Worm (Caenorhabditis elegans) whole organism, midembryonic: Measurements from ENCODE around the gene cyp-29A2.

Experiments
- cog-1 ChIP-seq: sonication (generic microtip); optimal IDR thresholded peaks from 2 replicates; lab custom pipeline; 2016; ENCODE audit warnings: missing genetic modification characterization, missing compliant biosample characterization
- flt-1 ChIP-seq: fragments of 200-800 bp; sonication (Bioruptor generic); IDR thresholded peaks from 2 replicates; pipeline ENCODE4 v1.3.6; 2022; ENCODE audit warnings: missing genetic modification characterization, missing compliant biosample characterization
- klf-2 ChIP-seq: fragments of 200-800 bp; sonication (Bioruptor generic); conservative IDR thresholded peaks from 2 replicates; pipeline ENCODE4 v1.3.6; 2022; ENCODE audit warnings: missing genetic modification reagents, missing genetic modification characterization, missing compliant biosample characterization
- med-1 ChIP-seq: sonication (generic microtip); optimal IDR thresholded peaks from 2 replicates; lab custom pipeline; 2017; ENCODE audit warnings: missing genetic modification characterization, mild to moderate bottlenecking, missing compliant biosample characterization, antibody characterized with exemption, missing genetic modification reagents; ENCODE audit not compliant: insufficient read depth
- ztf-29 ChIP-seq: fragments of 200-800 bp; sonication (Bioruptor generic); IDR thresholded peaks from 2 replicates; pipeline ENCODE4 v1.3.6; 2022; ENCODE audit warnings: missing genetic modification reagents, missing genetic modification characterization, missing compliant biosample characterization

- no peak for TF ChIP-seq med-1 (GFP tag; lab: Kevin White, UChicago)
- TF ChIP-seq ztf-29 = no peak
- no peak for TF ChIP-seq klf-2 (GFP tag; lab: Robert Waterston, UW)
- TF ChIP-seq cog-1 (tag; lab: Kevin White, UChicago) = no peak
- no peak for TF ChIP-seq flt-1 (GFP tag; lab: Robert Waterston, UW)
Measured at ce11 chrV:11247846-11248245, 30.5 kb downstream of the cyp-29A2 start, which contains the start of gene mam-4.
